Worm (Caenorhabditis elegans) whole organism, L4 larva: Measurements from ENCODE around the gene drap-1.

Experiments
- F26F4.8 ChIP-seq: fragments of 200-800 bp; sonication (Bioruptor generic); conservative IDR thresholded peaks from 2 replicates; pipeline ENCODE4 v1.3.6; 2022; ENCODE audit warnings: missing genetic modification characterization, missing compliant biosample characterization
- aly-2 ChIP-seq: sonication (generic microtip); optimal IDR thresholded peaks from 2 replicates; lab custom pipeline; 2018; ENCODE audit warnings: missing biosample characterization, missing genetic modification characterization
- ama-1 ChIP-seq: fragments of 150-350 bp; optimal IDR thresholded peaks from 2 replicates; lab custom pipeline; 2014; ENCODE audit warnings: inconsistent platforms, mixed read lengths
- attf-4 ChIP-seq: sonication (generic microtip); optimal IDR thresholded peaks from 3 replicates; lab custom pipeline; 2017; ENCODE audit warnings: missing biosample characterization, missing genetic modification characterization
- ces-1 ChIP-seq: fragments of 150-350 bp; sonication (generic microtip); optimal IDR thresholded peaks from 4 replicates; lab custom pipeline; 2014; ENCODE audit warnings: missing biosample characterization, missing genetic modification reagents, missing genetic modification characterization
- dmd-8 ChIP-seq: fragments of 200-800 bp; sonication (Bioruptor generic); IDR thresholded peaks from 2 replicates; pipeline ENCODE4 v1.3.6; 2022; ENCODE audit warnings: missing genetic modification characterization, missing compliant biosample characterization
- nhr-11 ChIP-seq: fragments of 150-350 bp; optimal IDR thresholded peaks from 2 replicates; lab custom pipeline; 2014; ENCODE audit warnings: missing biosample characterization, missing genetic modification characterization
- nhr-25 ChIP-seq: sonication (generic microtip); optimal IDR thresholded peaks from 2 replicates; lab custom pipeline; 2017; ENCODE audit warnings: missing genetic modification characterization, mild to moderate bottlenecking, missing compliant biosample characterization, antibody characterized with exemption, moderate library complexity, borderline replicate concordance; ENCODE audit not compliant: insufficient read depth
- nhr-77 ChIP-seq: fragments of 150-350 bp; optimal IDR thresholded peaks from 2 replicates; lab custom pipeline; 2014; ENCODE audit warnings: missing biosample characterization, missing genetic modification characterization
- pha-4 ChIP-seq, 2 experiments: fragments of 150-350 bp in 1 of 2; fragments of 200-800 bp in 1 of 2; sonication (Bioruptor generic) in 1 of 2; IDR thresholded peaks in 1 of 2; optimal IDR thresholded peaks in 1 of 2; 2 replicates each; pipeline versions ENCODE4 v1.3.6 to Lab custom; 2014 to 2022; ENCODE audit warnings: missing genetic modification characterization in 2 of 2, missing genetic modification reagents in 2 of 2, missing biosample characterization in 1 of 2, missing compliant biosample characterization in 1 of 2
- snpc-4 ChIP-seq: fragments of 150-350 bp; optimal IDR thresholded peaks from 2 replicates; lab custom pipeline; 2014; ENCODE audit warnings: missing biosample characterization, missing genetic modification characterization
- unc-39 ChIP-seq: sonication (generic microtip); optimal IDR thresholded peaks from 2 replicates; lab custom pipeline; 2017; ENCODE audit warnings: missing biosample characterization, missing genetic modification characterization
- unc-62 ChIP-seq, 3 experiments: fragments of 150-350 bp in 1 of 3; sonication (generic microtip); optimal IDR thresholded peaks in 2 of 3; peaks in 1 of 3; 1 replicate in 1 of 3; 2 replicates in 2 of 3; lab custom pipeline; 2014 to 2017; ENCODE audit warnings: missing biosample characterization in 3 of 3, missing genetic modification characterization in 3 of 3, missing genetic modification reagents in 3 of 3, missing genotype in 1 of 3
- zag-1 ChIP-seq: fragments of 150-350 bp; optimal IDR thresholded peaks from 2 replicates; lab custom pipeline; 2014; ENCODE audit warnings: missing biosample characterization, missing genetic modification characterization

DNA sequence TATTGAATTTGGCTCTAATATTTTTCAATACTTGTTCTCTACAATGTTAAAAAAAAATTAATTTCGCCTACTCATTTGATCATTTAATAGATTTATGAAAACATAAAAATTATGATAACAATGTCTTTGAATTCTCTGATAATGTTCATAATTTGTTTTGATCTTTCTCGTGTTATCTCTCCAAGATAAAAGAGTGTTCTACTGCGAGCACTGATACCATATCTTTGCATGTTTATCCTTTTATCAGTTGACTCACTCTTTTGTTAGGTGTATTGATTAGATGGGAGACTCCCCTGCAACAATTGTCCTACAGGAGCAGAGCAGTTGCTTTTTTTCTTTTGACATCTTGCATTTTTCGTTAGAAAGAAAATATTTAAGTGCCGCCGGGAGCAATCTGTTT lies 30.7 kb upstream of the drap-1 start:
- no peak for TF ChIP-seq nhr-77
- no peak for TF ChIP-seq nhr-25
- no peak for TF ChIP-seq F26F4.8 (GFP tag; lab: Robert Waterston, UW)
- TF ChIP-seq ces-1, result no peak
- TF ChIP-seq zag-1 (tag; lab: Kevin White, UChicago), result no peak
- no peak for TF ChIP-seq unc-39 (tag; lab: Kevin White, UChicago)
- no peak for TF ChIP-seq unc-62 (GFP tag; optimal IDR thresholded peaks at IDR 0.05 in 1 of 2; lab: Kevin White, UChicago)
- TF ChIP-seq unc-62 (tag; optimal IDR thresholded peaks at IDR 0.05; lab: Kevin White, UChicago), result no peak
- TF ChIP-seq pha-4 (GFP tag; IDR thresholded peaks at IDR 0.05; lab: Robert Waterston, UW), result no peak
- TF ChIP-seq pha-4 (tag; optimal IDR thresholded peaks at IDR 0.05; lab: Kevin White, UChicago), result no peak
- no peak for TF ChIP-seq attf-4 (tag; lab: Kevin White, UChicago)
- TF ChIP-seq snpc-4 (tag; lab: Kevin White, UChicago), result no peak
- no peak for TF ChIP-seq dmd-8 (GFP tag; lab: Robert Waterston, UW)
- no peak for TF ChIP-seq nhr-11 (tag; lab: Kevin White, UChicago)
- TF ChIP-seq aly-2 (tag; lab: Kevin White, UChicago), result no peak
- TF ChIP-seq ama-1 (lab: Kevin White, UChicago), result no peak
